Fruit fly (Drosophila melanogaster) whole organism, prepupa: Measurements from ENCODE around the gene RpL40.

Experiments
- Blimp-1 ChIP-seq: fragments of 200-800 bp; sonication (Bioruptor generic); optimal IDR thresholded peaks from 3 replicates; lab custom pipeline; 2017; ENCODE audit warnings: missing biosample characterization, missing genetic modification characterization, mild to moderate bottlenecking, moderate library complexity, missing genetic modification reagents
- CG10631 ChIP-seq: fragments of 200-800 bp; sonication (Bioruptor generic); optimal IDR thresholded peaks from 2 replicates; lab custom pipeline; 2016; ENCODE audit warnings: missing biosample characterization, missing genetic modification characterization
- CG10669 ChIP-seq: fragments of 200-800 bp; sonication (Bioruptor generic); optimal IDR thresholded peaks from 3 replicates; lab custom pipeline; 2018; ENCODE audit warnings: missing biosample characterization, mild to moderate bottlenecking, missing genetic modification characterization, moderate library complexity
- CG11294 ChIP-seq: fragments of 200-800 bp; sonication (Bioruptor generic); IDR thresholded peaks from 2 replicates; pipeline ENCODE4 v1.3.6; 2022; ENCODE audit warnings: missing biosample characterization, missing genetic modification characterization
- CG11762 ChIP-seq: fragments of 200-800 bp; sonication (Bioruptor generic); optimal IDR thresholded peaks from 3 replicates; lab custom pipeline; 2016; ENCODE audit warnings: missing biosample characterization, missing genetic modification characterization; ENCODE audit not compliant: insufficient read depth
- CG11902 ChIP-seq: fragments of 200-800 bp; sonication (Bioruptor generic); optimal IDR thresholded peaks from 3 replicates; lab custom pipeline; 2016; ENCODE audit warnings: missing biosample characterization, missing genetic modification characterization
- CG15336 ChIP-seq: fragments of 200-800 bp; sonication (Bioruptor generic); IDR thresholded peaks from 2 replicates; pipeline ENCODE4 v1.3.6; 2022; ENCODE audit warnings: missing biosample characterization, missing genetic modification characterization
- CG1621 ChIP-seq: fragments of 200-800 bp; sonication (Bioruptor generic); optimal IDR thresholded peaks from 3 replicates; lab custom pipeline; 2018; ENCODE audit warnings: missing biosample characterization, mild to moderate bottlenecking, missing genetic modification characterization
- CG16779 ChIP-seq: fragments of 200-800 bp; sonication (Bioruptor generic); optimal IDR thresholded peaks from 3 replicates; lab custom pipeline; 2017; ENCODE audit warnings: missing biosample characterization, mild to moderate bottlenecking, missing genetic modification characterization
- CG34406 ChIP-seq: fragments of 200-800 bp; sonication (Bioruptor generic); optimal IDR thresholded peaks from 3 replicates; lab custom pipeline; 2016; ENCODE audit warnings: missing biosample characterization, missing genetic modification characterization
- CG3919 ChIP-seq: fragments of 200-800 bp; sonication (Bioruptor generic); optimal IDR thresholded peaks from 3 replicates; lab custom pipeline; 2016; ENCODE audit warnings: missing biosample characterization, missing genetic modification characterization
- CG6163 ChIP-seq: fragments of 200-800 bp; sonication (Bioruptor generic); IDR thresholded peaks from 3 replicates; pipeline ENCODE4 v1.3.6; 2022; ENCODE audit warnings: missing biosample characterization, missing genetic modification characterization
- CG6276 ChIP-seq: fragments of 200-800 bp; sonication (Bioruptor generic); optimal IDR thresholded peaks from 2 replicates; lab custom pipeline; 2017; ENCODE audit warnings: missing biosample characterization, mild to moderate bottlenecking, missing genetic modification characterization
- CG6792 ChIP-seq: fragments of 200-800 bp; sonication (Bioruptor generic); optimal IDR thresholded peaks from 3 replicates; lab custom pipeline; 2016; ENCODE audit warnings: missing biosample characterization, missing genetic modification characterization
- CG6854 ChIP-seq: fragments of 200-800 bp; sonication (Bioruptor generic); optimal IDR thresholded peaks from 2 replicates; lab custom pipeline; 2017; ENCODE audit warnings: missing biosample characterization, mild to moderate bottlenecking, missing genetic modification characterization
- CG8119 ChIP-seq: fragments of 200-800 bp; sonication (Bioruptor generic); IDR thresholded peaks from 3 replicates; pipeline ENCODE4 v1.3.6; 2022; ENCODE audit warnings: missing biosample characterization, missing genetic modification characterization
- CG8319 ChIP-seq: fragments of 200-800 bp; sonication (Bioruptor generic); optimal IDR thresholded peaks from 3 replicates; lab custom pipeline; 2016; ENCODE audit warnings: missing biosample characterization, missing genetic modification characterization
- CG8632 ChIP-seq: fragments of 200-800 bp; sonication (Bioruptor generic); optimal IDR thresholded peaks from 3 replicates; lab custom pipeline; 2016; ENCODE audit warnings: missing biosample characterization, missing genetic modification characterization
- Eip75B ChIP-seq: fragments of 200-800 bp; sonication (Bioruptor generic); optimal IDR thresholded peaks from 3 replicates; lab custom pipeline; 2016; ENCODE audit warnings: missing biosample characterization, missing genetic modification characterization
- Eip78C ChIP-seq: fragments of 200-800 bp; sonication (Bioruptor generic); peaks from one replicate; lab custom pipeline; 2016; ENCODE audit warnings: missing biosample characterization, missing genetic modification characterization
- Ets21C ChIP-seq: fragments of 200-800 bp; sonication (Bioruptor generic); optimal IDR thresholded peaks from 3 replicates; lab custom pipeline; 2016; ENCODE audit warnings: missing biosample characterization, missing genetic modification characterization
- Ets96B ChIP-seq: fragments of 200-800 bp; optimal IDR thresholded peaks from 2 replicates; lab custom pipeline; 2019; ENCODE audit warnings: missing biosample characterization, mild to moderate bottlenecking, missing genetic modification characterization, moderate library complexity
- Gug ChIP-seq: fragments of 200-800 bp; sonication (Bioruptor generic); IDR thresholded peaks from 2 replicates; pipeline ENCODE4 v1.3.6; 2022; ENCODE audit warnings: missing biosample characterization, missing genetic modification characterization
- Hr39 ChIP-seq: fragments of 200-800 bp; sonication (Bioruptor generic); optimal IDR thresholded peaks from 2 replicates; lab custom pipeline; 2016; ENCODE audit warnings: missing biosample characterization, missing genetic modification characterization
- Hr4 ChIP-seq: fragments of 200-800 bp; sonication (Bioruptor generic); optimal IDR thresholded peaks from 3 replicates; lab custom pipeline; 2016; ENCODE audit warnings: missing biosample characterization, missing genetic modification characterization
- Met ChIP-seq: fragments of 200-800 bp; sonication (Bioruptor generic); optimal IDR thresholded peaks from 3 replicates; lab custom pipeline; 2016; ENCODE audit warnings: missing biosample characterization, missing genetic modification characterization
- OdsH ChIP-seq: fragments of 200-800 bp; sonication (Bioruptor generic); optimal IDR thresholded peaks from 3 replicates; lab custom pipeline; 2016; ENCODE audit warnings: missing biosample characterization, missing genetic modification characterization
- Smox ChIP-seq: fragments of 200-800 bp; sonication (Bioruptor generic); optimal IDR thresholded peaks from 3 replicates; lab custom pipeline; 2016; ENCODE audit warnings: missing biosample characterization, missing genetic modification characterization
- Sox15 ChIP-seq: fragments of 200-800 bp; sonication (Bioruptor generic); optimal IDR thresholded peaks from 3 replicates; lab custom pipeline; 2016; ENCODE audit warnings: missing biosample characterization, missing genetic modification characterization
- achi ChIP-seq: fragments of 200-800 bp; sonication (Bioruptor generic); optimal IDR thresholded peaks from 3 replicates; lab custom pipeline; 2016; ENCODE audit warnings: missing biosample characterization, missing genetic modification characterization
- dac ChIP-seq: fragments of 200-800 bp; sonication (Bioruptor generic); optimal IDR thresholded peaks from 2 replicates; lab custom pipeline; 2017; ENCODE audit warnings: missing biosample characterization, mild to moderate bottlenecking, missing genetic modification characterization
- dsx ChIP-seq: fragments of 200-800 bp; optimal IDR thresholded peaks from 3 replicates; lab custom pipeline; 2019; ENCODE audit warnings: missing biosample characterization, mild to moderate bottlenecking, missing genetic modification characterization, moderate library complexity; ENCODE audit not compliant: poor library complexity, severe bottlenecking
- fd59A ChIP-seq: fragments of 200-800 bp; sonication (Bioruptor generic); optimal IDR thresholded peaks from 2 replicates; lab custom pipeline; 2017; ENCODE audit warnings: missing biosample characterization, mild to moderate bottlenecking, missing genetic modification characterization, missing genetic modification reagents
- fd85E ChIP-seq: fragments of 200-800 bp; sonication (Bioruptor generic); optimal IDR thresholded peaks from 3 replicates; lab custom pipeline; 2016; ENCODE audit warnings: missing biosample characterization, missing genetic modification characterization
- fkh ChIP-seq: fragments of 200-800 bp; sonication (Bioruptor generic); optimal IDR thresholded peaks from 3 replicates; lab custom pipeline; 2017; ENCODE audit warnings: missing biosample characterization, mild to moderate bottlenecking, missing genetic modification characterization, moderate library complexity
- lz ChIP-seq: fragments of 200-800 bp; sonication (Bioruptor generic); optimal IDR thresholded peaks from 3 replicates; lab custom pipeline; 2016; ENCODE audit warnings: missing biosample characterization, missing genetic modification characterization
- net ChIP-seq: fragments of 200-800 bp; sonication (Bioruptor generic); optimal IDR thresholded peaks from 3 replicates; lab custom pipeline; 2016; ENCODE audit warnings: missing biosample characterization, missing genetic modification characterization
- spab ChIP-seq: fragments of 200-800 bp; sonication (Bioruptor generic); optimal IDR thresholded peaks from 2 replicates; lab custom pipeline; 2017; ENCODE audit warnings: missing biosample characterization, mild to moderate bottlenecking, missing genetic modification characterization, missing genetic modification reagents
- ss ChIP-seq, 2 experiments: fragments of 200-800 bp; sonication (Bioruptor generic); optimal IDR thresholded peaks; 2 replicates in 1 of 2; 3 replicates in 1 of 2; lab custom pipeline; 2017 to 2018; ENCODE audit warnings: mild to moderate bottlenecking in 2 of 2, missing biosample characterization in 2 of 2, missing genetic modification characterization in 2 of 2, moderate library complexity in 1 of 2
- svp ChIP-seq: fragments of 200-800 bp; sonication (Bioruptor generic); peaks from one replicate; lab custom pipeline; 2016; ENCODE audit warnings: missing biosample characterization, missing genetic modification characterization
- topi ChIP-seq: fragments of 200-800 bp; sonication (Bioruptor generic); optimal IDR thresholded peaks from 3 replicates; lab custom pipeline; 2016; ENCODE audit warnings: missing biosample characterization, missing genetic modification characterization
- vri ChIP-seq: fragments of 200-800 bp; sonication (Bioruptor generic); optimal IDR thresholded peaks from 3 replicates; lab custom pipeline; 2016; ENCODE audit warnings: missing biosample characterization, mild to moderate bottlenecking, missing genetic modification characterization

RpL40 gene

dm6 chr2L:4197143-4197912 lies 30.2 kb upstream of the RpL40 start (continued):
- no peak for TF ChIP-seq CG16779 (tag; lab: Kevin White, UChicago)
- no peak for TF ChIP-seq Ets96B (tag; lab: Kevin White, UChicago)
- no peak for TF ChIP-seq CG8632 (GFP tag; lab: Kevin White, UChicago)
- TF ChIP-seq CG11762 (GFP tag; lab: Kevin White, UChicago), result no peak
- TF ChIP-seq Gug (GFP tag; lab: Robert Waterston, UW), result no peak
- TF ChIP-seq CG1621 (tag; lab: Kevin White, UChicago), result no peak
- TF ChIP-seq dsx (GFP tag; lab: Kevin White, UChicago), result no peak
- no peak for TF ChIP-seq fd85E
- no peak for TF ChIP-seq CG11902 (GFP tag; lab: Kevin White, UChicago)
- TF ChIP-seq CG3919 (GFP tag; lab: Kevin White, UChicago), result peak; percentile 58
- TF ChIP-seq Sox15, result no peak
- peak; percentile 30; the same call in 1 of the 3 replicates for TF ChIP-seq CG6163 (GFP tag; lab: Robert Waterston, UW)
- no peak for TF ChIP-seq lz (GFP tag; lab: Kevin White, UChicago)
- TF ChIP-seq vri, result no peak
- TF ChIP-seq CG8119, result peak; percentile 28; the same call in 1 of the 3 replicates
- no peak for TF ChIP-seq svp (GFP tag; lab: Kevin White, UChicago)
- peak; percentile 43; the same call in 1 of the 2 replicates for TF ChIP-seq CG15336 (GFP tag; lab: Robert Waterston, UW)
- no peak for TF ChIP-seq Smox (GFP tag; lab: Kevin White, UChicago)
- TF ChIP-seq Ets21C (GFP tag; lab: Kevin White, UChicago), result no peak
- no peak for TF ChIP-seq net (GFP tag; lab: Kevin White, UChicago)
- no peak for TF ChIP-seq Hr39 (GFP tag; lab: Kevin White, UChicago)
- TF ChIP-seq fd59A, result no peak
- TF ChIP-seq CG11294, result no peak
- no peak for TF ChIP-seq spab (GFP tag; lab: Kevin White, UChicago)
- no peak for TF ChIP-seq dac
- no peak for TF ChIP-seq CG10631 (GFP tag; lab: Kevin White, UChicago)
- TF ChIP-seq CG10669 (GFP tag; lab: Kevin White, UChicago), result no peak
- no peak for TF ChIP-seq CG6276
- no peak for TF ChIP-seq CG8319 (GFP tag; lab: Kevin White, UChicago)
- peak; percentile 42 for TF ChIP-seq topi (GFP tag; lab: Kevin White, UChicago)
- no peak for TF ChIP-seq CG34406 (GFP tag; lab: Kevin White, UChicago)
- TF ChIP-seq Eip75B (GFP tag; lab: Kevin White, UChicago), result no peak
- TF ChIP-seq ss (GFP tag; optimal IDR thresholded peaks at IDR 0.05; lab: Kevin White, UChicago), result no peak
- TF ChIP-seq fkh (GFP tag; lab: Kevin White, UChicago), result peak; percentile 70
- TF ChIP-seq Eip78C (GFP tag; lab: Kevin White, UChicago), result peak; percentile 59
- no peak for TF ChIP-seq OdsH (GFP tag; lab: Kevin White, UChicago)
- no peak for TF ChIP-seq Met (GFP tag; lab: Kevin White, UChicago)
- TF ChIP-seq CG6792, result peak; percentile 45
- no peak for TF ChIP-seq achi (GFP tag; lab: Kevin White, UChicago)
- peak; percentile 63 for TF ChIP-seq CG6854
- peak; percentile 94 for TF ChIP-seq Blimp-1 (GFP tag; lab: Kevin White, UChicago)

dm6 chr2L:4197913-4198319 lies 29.6 kb upstream of the RpL40 start, which contains the start of gene Naprt:
TSS of gene Naprt (minus strand) at chr2L:4198071.
- no peak for TF ChIP-seq vri
- no peak for TF ChIP-seq ss (GFP tag; optimal IDR thresholded peaks at IDR 0.05; lab: Kevin White, UChicago)
- TF ChIP-seq fd59A, result no peak
- no peak for TF ChIP-seq CG8632 (GFP tag; lab: Kevin White, UChicago)
- peak; percentile 82 for TF ChIP-seq svp (GFP tag; lab: Kevin White, UChicago)
- no peak for TF ChIP-seq Hr4 (GFP tag; lab: Kevin White, UChicago)
- TF ChIP-seq Blimp-1 (GFP tag; lab: Kevin White, UChicago), result peak; percentile 69
